Worm (Caenorhabditis elegans) whole organism, L2 larva: ENCODE data around the gene nrde-4.

Experiments
- C34F6.9 ChIP-seq: fragments of 150-350 bp; optimal IDR thresholded peaks from 2 replicates; lab custom pipeline; 2014; ENCODE audit warnings: missing biosample characterization, missing genetic modification characterization
- F13H6.1 ChIP-seq: sonication (generic microtip); optimal IDR thresholded peaks from 2 replicates; lab custom pipeline; 2016; ENCODE audit warnings: missing genetic modification characterization, missing compliant biosample characterization
- R02D3.7 ChIP-seq: fragments of 150-350 bp; optimal IDR thresholded peaks from 2 replicates; lab custom pipeline; 2014; ENCODE audit warnings: missing biosample characterization, missing genetic modification characterization
- Y55F3AM.14 ChIP-seq: fragments of 200-800 bp; sonication (Bioruptor generic); optimal IDR thresholded peaks from 2 replicates; lab custom pipeline; 2018; ENCODE audit warnings: mild to moderate bottlenecking, missing genetic modification characterization, missing compliant biosample characterization
- alr-1 ChIP-seq: fragments of 150-350 bp; optimal IDR thresholded peaks from 2 replicates; lab custom pipeline; 2014; ENCODE audit warnings: missing biosample characterization, missing genetic modification characterization
- ceh-82 ChIP-seq: fragments of 150-350 bp; optimal IDR thresholded peaks from 2 replicates; lab custom pipeline; 2014; ENCODE audit warnings: missing biosample characterization, missing genetic modification characterization
- crh-2 ChIP-seq: sonication (generic microtip); optimal IDR thresholded peaks from 2 replicates; lab custom pipeline; 2017; ENCODE audit warnings: missing biosample characterization, missing genetic modification characterization
- dmd-4 ChIP-seq: sonication (generic microtip); optimal IDR thresholded peaks from 2 replicates; lab custom pipeline; 2017; ENCODE audit warnings: missing biosample characterization, missing genetic modification characterization
- egl-27 ChIP-seq: sonication (generic microtip); optimal IDR thresholded peaks from 3 replicates; lab custom pipeline; 2017; ENCODE audit warnings: missing biosample characterization, missing genetic modification reagents, missing genetic modification characterization
- elt-3 ChIP-seq: sonication (generic microtip); optimal IDR thresholded peaks from 2 replicates; lab custom pipeline; 2017; ENCODE audit warnings: missing biosample characterization, missing genetic modification characterization
- fos-1 ChIP-seq: fragments of 150-350 bp; optimal IDR thresholded peaks from 2 replicates; lab custom pipeline; 2014; ENCODE audit warnings: missing biosample characterization, missing genetic modification characterization
- gmeb-1 ChIP-seq: fragments of 150-350 bp; optimal IDR thresholded peaks from 2 replicates; lab custom pipeline; 2014; ENCODE audit warnings: missing biosample characterization, missing genetic modification characterization
- lin-39 ChIP-seq: fragments of 150-350 bp; optimal IDR thresholded peaks from 2 replicates; lab custom pipeline; 2014; ENCODE audit warnings: missing biosample characterization, missing genetic modification reagents, missing genetic modification characterization
- lsy-2 ChIP-seq, 2 experiments: fragments of 150-350 bp in 1 of 2; sonication (generic microtip) in 1 of 2; optimal IDR thresholded peaks; 2 replicates each; lab custom pipeline; 2014 to 2017; ENCODE audit warnings: missing biosample characterization in 2 of 2, missing genetic modification characterization in 2 of 2
- mab-5 ChIP-seq: fragments of 150-350 bp; optimal IDR thresholded peaks from 2 replicates; lab custom pipeline; 2014; ENCODE audit warnings: missing biosample characterization, missing genetic modification characterization
- mbf-1 ChIP-seq: sonication (generic microtip); optimal IDR thresholded peaks from 2 replicates; lab custom pipeline; 2017; ENCODE audit warnings: missing biosample characterization, missing genetic modification characterization
- mdl-1 ChIP-seq, 2 experiments: fragments of 150-350 bp in 1 of 2; sonication (generic microtip) in 1 of 2; optimal IDR thresholded peaks; 2 replicates each; lab custom pipeline; 2017; ENCODE audit warnings: missing biosample characterization in 2 of 2, missing genetic modification characterization in 2 of 2
- nhr-10 ChIP-seq: sonication (generic microtip); optimal IDR thresholded peaks from 2 replicates; lab custom pipeline; 2017; ENCODE audit warnings: missing biosample characterization, missing genetic modification characterization
- nhr-11 ChIP-seq: fragments of 150-350 bp; optimal IDR thresholded peaks from 2 replicates; lab custom pipeline; 2014; ENCODE audit warnings: missing biosample characterization, missing genetic modification characterization
- nhr-12 ChIP-seq: fragments of 150-350 bp; optimal IDR thresholded peaks from 2 replicates; lab custom pipeline; 2014; ENCODE audit warnings: missing biosample characterization, missing genetic modification characterization
- nhr-23 ChIP-seq: fragments of 150-350 bp; optimal IDR thresholded peaks from 2 replicates; lab custom pipeline; 2014; ENCODE audit warnings: missing biosample characterization, missing genetic modification reagents, missing genetic modification characterization
- nhr-77 ChIP-seq: fragments of 150-350 bp; optimal IDR thresholded peaks from 2 replicates; lab custom pipeline; 2014; ENCODE audit warnings: missing biosample characterization, missing genetic modification characterization
- peb-1 ChIP-seq: fragments of 150-350 bp; optimal IDR thresholded peaks from 2 replicates; lab custom pipeline; 2014; ENCODE audit warnings: missing biosample characterization, missing genetic modification characterization
- sem-4 ChIP-seq: fragments of 150-350 bp; optimal IDR thresholded peaks from 2 replicates; lab custom pipeline; 2014; ENCODE audit warnings: missing biosample characterization, missing genetic modification reagents, missing genetic modification characterization
- sma-3 ChIP-seq: sonication (generic microtip); optimal IDR thresholded peaks from 2 replicates; lab custom pipeline; 2016; ENCODE audit warnings: missing genetic modification reagents, missing genetic modification characterization, missing compliant biosample characterization
- sma-9 ChIP-seq, 2 experiments: fragments of 150-350 bp in 1 of 2; sonication (generic microtip) in 1 of 2; optimal IDR thresholded peaks; 2 replicates each; lab custom pipeline; 2014 to 2016; ENCODE audit warnings: missing genetic modification characterization in 2 of 2, mild to moderate bottlenecking in 1 of 2, missing biosample characterization in 1 of 2, missing compliant biosample characterization in 1 of 2, missing genetic modification reagents in 1 of 2, moderate library complexity in 1 of 2
- unc-39 ChIP-seq: fragments of 150-350 bp; optimal IDR thresholded peaks from 2 replicates; lab custom pipeline; 2014; ENCODE audit warnings: missing biosample characterization, missing genetic modification characterization
- unc-55 ChIP-seq: fragments of 150-350 bp; sonication (generic microtip); optimal IDR thresholded peaks from 3 replicates; lab custom pipeline; 2014; ENCODE audit warnings: missing biosample characterization, missing genetic modification reagents, missing genetic modification characterization
- zag-1 ChIP-seq: fragments of 150-350 bp; optimal IDR thresholded peaks from 2 replicates; lab custom pipeline; 2014; ENCODE audit warnings: missing biosample characterization, missing genetic modification characterization

The nrde-4 gene

DNA sequence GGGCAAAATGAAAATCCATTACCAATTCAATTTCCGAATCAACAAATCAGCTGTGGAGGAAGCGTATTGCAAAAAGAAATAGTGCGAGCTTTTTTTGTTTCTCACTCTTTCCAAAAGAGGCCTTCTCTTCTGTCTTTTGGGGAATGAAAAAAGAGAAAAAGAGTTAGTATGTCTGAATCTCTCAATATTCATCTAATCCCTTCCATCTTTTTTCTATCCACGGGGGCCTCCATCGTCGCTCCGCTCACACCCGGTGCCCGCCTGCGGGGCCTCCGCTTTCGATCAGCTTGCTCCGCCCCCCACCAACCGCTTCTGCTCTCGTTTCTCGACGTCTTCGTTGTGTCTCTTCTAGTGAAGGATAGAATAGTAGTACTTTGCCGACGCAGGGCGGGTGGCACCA, 34.8 kb downstream of the nrde-4 start:
- TF ChIP-seq peb-1 (tag; lab: Kevin White, UChicago) (no peak), unc-55 (GFP tag; lab: Kevin White, UChicago) (peak; percentile 73), C34F6.9 (tag; lab: Kevin White, UChicago) (peak; percentile 52), zag-1 (tag; lab: Kevin White, UChicago) (peak; percentile 57), lsy-2 (tag; optimal IDR thresholded peaks at IDR 0.05; lab: Kevin White, UChicago) (peak in 1 of 2 experiments; percentile 24), elt-3 (tag; lab: Kevin White, UChicago) (no peak), gmeb-1 (tag; lab: Kevin White, UChicago) (no peak), nhr-10 (tag; lab: Kevin White, UChicago) (no peak), mdl-1 (tag; optimal IDR thresholded peaks at IDR 0.05; lab: Kevin White, UChicago) (peak in 1 of 2 experiments; percentile 44), sem-4 (tag; lab: Kevin White, UChicago) (peak; percentile 60), Y55F3AM.14 (peak; percentile 7), crh-2 (tag; lab: Kevin White, UChicago) (peak; percentile 6), F13H6.1 (tag; lab: Kevin White, UChicago) (peak; percentile 23)

- TF ChIP-seq nhr-12 (tag; lab: Kevin White, UChicago) (no peak), fos-1 (tag; lab: Kevin White, UChicago) (no peak), C34F6.9 (tag; lab: Kevin White, UChicago) (peak; percentile 4), sem-4 (tag; lab: Kevin White, UChicago) (no peak), crh-2 (tag; lab: Kevin White, UChicago) (no peak)
Measured at ce11 chrIV:7612523-7612922, 41.5 kb downstream of the nrde-4 start.

DNA sequence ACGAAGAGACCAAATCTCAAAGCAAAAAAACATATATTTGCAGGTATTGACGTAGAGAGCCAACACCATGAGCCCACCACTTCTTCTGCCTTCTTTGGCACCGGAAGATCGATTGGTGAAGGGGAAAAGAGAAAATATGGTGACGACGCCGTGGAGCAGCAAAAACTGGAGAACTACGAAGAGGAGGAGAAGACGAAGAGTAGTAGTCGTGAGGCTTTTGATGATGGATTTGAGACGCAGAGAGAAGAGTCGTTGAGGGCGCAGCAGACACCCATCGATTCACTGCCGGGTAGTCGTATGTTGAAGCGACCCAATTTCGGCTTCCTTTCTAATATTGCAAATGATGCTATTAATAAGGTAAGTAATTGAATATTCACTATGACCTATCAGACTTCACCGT, 42.7 kb downstream of the nrde-4 start:
- TF ChIP-seq sma-9 (GFP tag; optimal IDR thresholded peaks at IDR 0.05; lab: Kevin White, UChicago) (peak; percentile 8), sma-9 (tag; optimal IDR thresholded peaks at IDR 0.05; lab: Kevin White, UChicago) (no peak), nhr-12 (tag; lab: Kevin White, UChicago) (no peak), unc-55 (GFP tag; lab: Kevin White, UChicago) (peak; percentile 45)

ce11 chrIV:7608111-7608510, 46.0 kb downstream of the nrde-4 start:
- TF ChIP-seq sma-3 (no peak), mbf-1 (no peak), mdl-1 (tag; optimal IDR thresholded peaks at IDR 0.05; lab: Kevin White, UChicago) (no peak), alr-1 (tag; lab: Kevin White, UChicago) (no peak), nhr-23 (tag; lab: Kevin White, UChicago) (no peak), ceh-82 (tag; lab: Kevin White, UChicago) (no peak), sem-4 (tag; lab: Kevin White, UChicago) (no peak), nhr-12 (tag; lab: Kevin White, UChicago) (no peak), lsy-2 (tag; optimal IDR thresholded peaks at IDR 0.05; lab: Kevin White, UChicago) (no peak), nhr-77 (tag; lab: Kevin White, UChicago) (no peak), C34F6.9 (tag; lab: Kevin White, UChicago) (no peak), dmd-4 (no peak), unc-39 (tag; lab: Kevin White, UChicago) (no peak), mab-5 (tag; lab: Kevin White, UChicago) (no peak), egl-27 (tag; lab: Kevin White, UChicago) (no peak), lin-39 (tag; lab: Kevin White, UChicago) (no peak), R02D3.7 (tag; lab: Kevin White, UChicago) (no peak), zag-1 (tag; lab: Kevin White, UChicago) (no peak)

DNA sequence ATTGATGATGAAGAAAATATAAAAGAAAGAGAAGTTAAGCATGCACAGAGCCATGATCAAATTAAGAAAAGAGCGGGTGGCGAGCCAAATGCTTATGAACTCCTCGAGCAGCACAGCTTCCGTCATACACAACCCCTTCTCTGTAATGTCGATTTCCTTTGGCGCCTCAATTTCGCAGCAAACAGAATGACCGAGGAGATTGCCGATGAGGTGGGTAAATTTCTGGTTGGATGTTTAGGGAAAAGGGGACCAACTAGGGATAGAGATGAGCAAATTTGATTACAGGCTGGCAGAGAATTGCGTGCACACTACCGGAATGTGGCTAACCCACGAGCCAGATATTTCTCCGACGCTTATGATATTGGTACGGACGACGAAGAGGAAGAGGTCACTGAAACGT, 48.6 kb downstream of the nrde-4 start:
- no peak for TF ChIP-seq nhr-10 (tag; lab: Kevin White, UChicago)
- no peak for TF ChIP-seq nhr-77 (tag; lab: Kevin White, UChicago)
- TF ChIP-seq nhr-11 (tag; lab: Kevin White, UChicago): no peak
